Worm (Caenorhabditis elegans) whole organism, L4 larva: ENCODE measurements around the gene sri-50.

ENCODE experiments used
- F26F4.8 ChIP-seq: fragments of 200-800 bp; sonication (Bioruptor generic); conservative IDR thresholded peaks from 2 replicates; pipeline ENCODE4 v1.3.6; 2022; ENCODE audit warnings: missing genetic modification characterization, missing compliant biosample characterization
- F49E8.2 ChIP-seq: sonication (generic microtip); optimal IDR thresholded peaks from 2 replicates; lab custom pipeline; 2016; ENCODE audit warnings: missing compliant biosample characterization, mild to moderate bottlenecking, missing genetic modification characterization, borderline replicate concordance
- T20F7.1 ChIP-seq: fragments of 200-800 bp; sonication (Bioruptor generic); optimal IDR thresholded peaks from 2 replicates; lab custom pipeline; 2018; ENCODE audit warnings: mild to moderate bottlenecking, missing genetic modification characterization, missing compliant biosample characterization
- T26A8.4 ChIP-seq: fragments of 200-800 bp; sonication (Bioruptor generic); IDR thresholded peaks from 2 replicates; pipeline ENCODE4 v1.3.6; 2022; ENCODE audit warnings: missing genetic modification characterization, missing compliant biosample characterization
- Y105C5A.15 ChIP-seq: fragments of 200-800 bp; sonication (Bioruptor generic); IDR thresholded peaks from 2 replicates; pipeline ENCODE4 v1.3.6; 2022; ENCODE audit warnings: missing genetic modification characterization, missing compliant biosample characterization
- Y48G9A.11 ChIP-seq: fragments of 200-800 bp; sonication (Bioruptor generic); IDR thresholded peaks from 2 replicates; pipeline ENCODE4 v1.3.6; 2022; ENCODE audit warnings: missing genetic modification reagents, missing genetic modification characterization, missing compliant biosample characterization
- Y75B8A.6 ChIP-seq: fragments of 200-800 bp; sonication (Bioruptor generic); IDR thresholded peaks from 2 replicates; pipeline ENCODE4 v1.3.6; 2022; ENCODE audit warnings: missing genetic modification reagents, missing genetic modification characterization, missing compliant biosample characterization
- ama-1 ChIP-seq: fragments of 150-350 bp; optimal IDR thresholded peaks from 2 replicates; lab custom pipeline; 2014; ENCODE audit warnings: inconsistent platforms, mixed read lengths
- arid-1 ChIP-seq: fragments of 200-800 bp; sonication (Bioruptor generic); conservative IDR thresholded peaks from 2 replicates; pipeline ENCODE4 v1.3.6; 2022; ENCODE audit warnings: missing genetic modification reagents, missing genetic modification characterization, missing compliant biosample characterization
- ceh-20 ChIP-seq: fragments of 200-800 bp; sonication (Bioruptor generic); IDR thresholded peaks from 2 replicates; pipeline ENCODE4 v1.3.6; 2022; ENCODE audit warnings: missing genetic modification reagents, missing genetic modification characterization, missing compliant biosample characterization
- ceh-28 ChIP-seq: fragments of 150-350 bp; optimal IDR thresholded peaks from 2 replicates; lab custom pipeline; 2014; ENCODE audit warnings: missing biosample characterization, missing genetic modification reagents, missing genetic modification characterization
- cey-2 ChIP-seq: sonication (generic microtip); optimal IDR thresholded peaks from 3 replicates; lab custom pipeline; 2017; ENCODE audit warnings: missing genetic modification characterization, mild to moderate bottlenecking, missing compliant biosample characterization, antibody characterized with exemption, borderline replicate concordance; ENCODE audit not compliant: insufficient read depth
- daf-16 ChIP-seq, 3 experiments: sonication (generic microtip); optimal IDR thresholded peaks; 2 replicates each; lab custom pipeline; 2016 to 2017; ENCODE audit warnings: missing genetic modification characterization in 3 of 3, missing genetic modification reagents in 3 of 3, mild to moderate bottlenecking in 2 of 3, missing compliant biosample characterization in 2 of 3, missing biosample characterization in 1 of 3, moderate library complexity in 1 of 3
- dpl-1 ChIP-seq: fragments of 150-350 bp; optimal IDR thresholded peaks from 2 replicates; lab custom pipeline; 2014; ENCODE audit warnings: missing biosample characterization, missing genetic modification reagents, missing genetic modification characterization
- duxl-1 ChIP-seq: sonication (generic microtip); optimal IDR thresholded peaks from 2 replicates; lab custom pipeline; 2016; ENCODE audit warnings: mild to moderate bottlenecking, missing genetic modification characterization, moderate library complexity, missing compliant biosample characterization; ENCODE audit not compliant: poor library complexity
- dve-1 ChIP-seq: sonication (generic microtip); optimal IDR thresholded peaks from 2 replicates; lab custom pipeline; 2017; ENCODE audit warnings: antibody characterized with exemption, mild to moderate bottlenecking, missing genetic modification characterization, missing compliant biosample characterization; ENCODE audit not compliant: insufficient read depth
- fos-1 ChIP-seq: fragments of 150-350 bp; optimal IDR thresholded peaks from 2 replicates; lab custom pipeline; 2014; ENCODE audit warnings: missing biosample characterization, missing genetic modification characterization
- gei-8 ChIP-seq: fragments of 200-800 bp; sonication (Bioruptor generic); optimal IDR thresholded peaks from 2 replicates; lab custom pipeline; 2018; ENCODE audit warnings: mild to moderate bottlenecking, missing genetic modification characterization, missing compliant biosample characterization
- hif-1 ChIP-seq, 2 experiments: sonication (generic microtip); optimal IDR thresholded peaks; 2 replicates each; lab custom pipeline; 2016 to 2017; ENCODE audit warnings: missing compliant biosample characterization in 2 of 2, missing genetic modification characterization in 2 of 2, missing genetic modification reagents in 2 of 2, missing genotype in 2 of 2, mild to moderate bottlenecking in 1 of 2
- hlh-30 ChIP-seq: sonication (generic microtip); optimal IDR thresholded peaks from 2 replicates; lab custom pipeline; 2017; ENCODE audit warnings: antibody characterized with exemption, mild to moderate bottlenecking, missing genetic modification characterization, missing compliant biosample characterization; ENCODE audit not compliant: insufficient read depth
- hmg-1.1 ChIP-seq: fragments of 200-800 bp; sonication (Bioruptor generic); IDR thresholded peaks from 2 replicates; pipeline ENCODE4 v1.3.6; 2022; ENCODE audit warnings: missing genetic modification reagents, missing genetic modification characterization, missing compliant biosample characterization
- jun-1 ChIP-seq: fragments of 150-350 bp; optimal IDR thresholded peaks from 2 replicates; lab custom pipeline; 2014; ENCODE audit warnings: missing biosample characterization, missing genetic modification reagents, missing genetic modification characterization
- lim-7 ChIP-seq: fragments of 200-800 bp; sonication (Bioruptor generic); IDR thresholded peaks from 2 replicates; pipeline ENCODE4 v1.3.6; 2022; ENCODE audit warnings: missing genetic modification characterization, missing compliant biosample characterization
- lin-1 ChIP-seq: fragments of 200-800 bp; sonication (Bioruptor generic); IDR thresholded peaks from 2 replicates; pipeline ENCODE4 v1.3.6; 2022; ENCODE audit warnings: missing genetic modification reagents, missing genetic modification characterization, missing compliant biosample characterization
- lin-13 ChIP-seq: fragments of 150-350 bp; optimal IDR thresholded peaks from 2 replicates; lab custom pipeline; 2014; ENCODE audit warnings: missing biosample characterization, missing genetic modification reagents, missing genetic modification characterization
- lin-15B ChIP-seq: fragments of 150-350 bp; sonication (generic microtip); optimal IDR thresholded peaks from 3 replicates; lab custom pipeline; 2014; ENCODE audit warnings: missing biosample characterization, missing genetic modification characterization
- lin-39 ChIP-seq: fragments of 150-350 bp; optimal IDR thresholded peaks from 2 replicates; lab custom pipeline; 2014; ENCODE audit warnings: missing biosample characterization, missing genetic modification reagents, missing genetic modification characterization
- madf-9 ChIP-seq: fragments of 200-800 bp; sonication (Bioruptor generic); conservative IDR thresholded peaks from 2 replicates; pipeline ENCODE4 v1.3.6; 2022; ENCODE audit warnings: missing genetic modification reagents, missing genetic modification characterization, missing compliant biosample characterization
- mdl-1 ChIP-seq, 2 experiments: fragments of 150-350 bp in 1 of 2; sonication (generic microtip) in 1 of 2; optimal IDR thresholded peaks; 2 replicates each; lab custom pipeline; 2014 to 2017; ENCODE audit warnings: missing biosample characterization in 2 of 2, missing genetic modification characterization in 2 of 2
- mep-1 ChIP-seq: fragments of 150-350 bp; sonication (generic microtip); optimal IDR thresholded peaks from 3 replicates; lab custom pipeline; 2014; ENCODE audit warnings: missing biosample characterization, missing genetic modification characterization
- mes-2 ChIP-seq: sonication (generic microtip); optimal IDR thresholded peaks from 2 replicates; lab custom pipeline; 2016; ENCODE audit warnings: missing genotype, mild to moderate bottlenecking, missing genetic modification characterization, missing compliant biosample characterization; ENCODE audit not compliant: poor library complexity, severe bottlenecking
- mxl-2 ChIP-seq: fragments of 200-800 bp; sonication (Bioruptor generic); conservative IDR thresholded peaks from 2 replicates; pipeline ENCODE4 v1.3.6; 2022; ENCODE audit warnings: missing genetic modification reagents, missing genetic modification characterization, missing compliant biosample characterization
- mxl-3 ChIP-seq: fragments of 200-800 bp; sonication (Bioruptor generic); optimal IDR thresholded peaks from 2 replicates; lab custom pipeline; 2018; ENCODE audit warnings: mild to moderate bottlenecking, missing genetic modification characterization, missing compliant biosample characterization
- nhr-10 ChIP-seq: fragments of 150-350 bp; optimal IDR thresholded peaks from 2 replicates; lab custom pipeline; 2014; ENCODE audit warnings: missing biosample characterization, missing genetic modification characterization
- nhr-11 ChIP-seq: fragments of 150-350 bp; optimal IDR thresholded peaks from 2 replicates; lab custom pipeline; 2014; ENCODE audit warnings: missing biosample characterization, missing genetic modification characterization
- nhr-41 ChIP-seq: fragments of 200-800 bp; sonication (Bioruptor generic); IDR thresholded peaks from 2 replicates; pipeline ENCODE4 v1.3.6; 2022; ENCODE audit warnings: missing genetic modification reagents, missing genetic modification characterization, missing compliant biosample characterization
- nhr-77 ChIP-seq: fragments of 150-350 bp; optimal IDR thresholded peaks from 2 replicates; lab custom pipeline; 2014; ENCODE audit warnings: missing biosample characterization, missing genetic modification characterization
- php-3 ChIP-seq: fragments of 200-800 bp; sonication (Bioruptor generic); IDR thresholded peaks from 2 replicates; pipeline ENCODE4 v1.3.6; 2022; ENCODE audit warnings: missing genetic modification reagents, missing genetic modification characterization, missing compliant biosample characterization
- rbr-2 ChIP-seq: sonication (generic microtip); optimal IDR thresholded peaks from 2 replicates; lab custom pipeline; 2016; ENCODE audit warnings: missing genotype, missing genetic modification characterization, missing compliant biosample characterization
- saeg-2 ChIP-seq: fragments of 200-800 bp; sonication (Bioruptor generic); IDR thresholded peaks from 2 replicates; pipeline ENCODE4 v1.3.6; 2022; ENCODE audit warnings: missing genetic modification reagents, missing genetic modification characterization, missing compliant biosample characterization
- snpc-4 ChIP-seq: fragments of 150-350 bp; optimal IDR thresholded peaks from 2 replicates; lab custom pipeline; 2014; ENCODE audit warnings: missing biosample characterization, missing genetic modification characterization
- tag-97 ChIP-seq: fragments of 200-800 bp; sonication (Bioruptor generic); IDR thresholded peaks from 2 replicates; pipeline ENCODE4 v1.3.6; 2022; ENCODE audit warnings: missing genetic modification characterization, missing compliant biosample characterization
- tra-1 ChIP-seq: fragments of 200-800 bp; sonication (Bioruptor generic); IDR thresholded peaks from 2 replicates; pipeline ENCODE4 v1.3.6; 2022; ENCODE audit warnings: missing genetic modification reagents, missing genetic modification characterization, missing compliant biosample characterization
- unc-62 ChIP-seq, 3 experiments: fragments of 150-350 bp in 1 of 3; sonication (generic microtip); optimal IDR thresholded peaks in 2 of 3; peaks in 1 of 3; 1 replicate in 1 of 3; 2 replicates in 2 of 3; lab custom pipeline; 2014 to 2017; ENCODE audit warnings: missing biosample characterization in 3 of 3, missing genetic modification characterization in 3 of 3, missing genetic modification reagents in 3 of 3, missing genotype in 1 of 3
- zag-1 ChIP-seq: fragments of 150-350 bp; optimal IDR thresholded peaks from 2 replicates; lab custom pipeline; 2014; ENCODE audit warnings: missing biosample characterization, missing genetic modification characterization
- zfp-2 ChIP-seq: sonication (generic microtip); optimal IDR thresholded peaks from 2 replicates; lab custom pipeline; 2016; ENCODE audit warnings: mild to moderate bottlenecking, missing genetic modification characterization, missing compliant biosample characterization
- zfp-3 ChIP-seq: fragments of 200-800 bp; sonication (Bioruptor generic); conservative IDR thresholded peaks from 2 replicates; pipeline ENCODE4 v1.3.6; 2022; ENCODE audit warnings: missing genetic modification reagents, missing genetic modification characterization, missing compliant biosample characterization
- ztf-11 ChIP-seq: fragments of 150-350 bp; optimal IDR thresholded peaks from 2 replicates; lab custom pipeline; 2014; ENCODE audit warnings: missing biosample characterization, missing genetic modification characterization

The sri-50 gene

ce11 chrII:3244758-3245157 is 41.2 kb downstream of the sri-50 start (continued):
- TF ChIP-seq Y105C5A.15 (GFP tag; lab: Robert Waterston, UW) (no peak), nhr-77 (tag; lab: Kevin White, UChicago) (peak; percentile 77), zfp-3 (GFP tag; lab: Robert Waterston, UW) (peak; percentile 62; the same call in 1 of the 2 replicates), F26F4.8 (no peak), Y48G9A.11 (no peak), lin-1 (GFP tag; lab: Robert Waterston, UW) (no peak), php-3 (peak; percentile 91), mep-1 (no peak), Y75B8A.6 (0 out of 2 replicates have a peak, but pooled peaks have one; percentile 52), fos-1 (tag; lab: Kevin White, UChicago) (peak; percentile 72), mdl-1 (tag; optimal IDR thresholded peaks at IDR 0.05; lab: Kevin White, UChicago) (no peak), tag-97 (no peak), mxl-3 (GFP tag; lab: Kevin White, UChicago) (no peak), mes-2 (tag; lab: Kevin White, UChicago) (no peak), zag-1 (tag; lab: Kevin White, UChicago) (no peak), dpl-1 (no peak), mxl-2 (GFP tag; lab: Robert Waterston, UW) (no peak), ama-1 (no peak), nhr-41 (GFP tag; lab: Robert Waterston, UW) (no peak)

ce11 chrII:3245836-3246235 is 42.3 kb downstream of the sri-50 start, which contains the start of gene C17F4.7:
Gene C17F4.7 (minus strand): TSS chrII:3246015.
- TF ChIP-seq nhr-10 (tag; lab: Kevin White, UChicago) (no peak), T20F7.1 (no peak), cey-2 (no peak), T26A8.4 (GFP tag; lab: Robert Waterston, UW) (no peak), lim-7 (GFP tag; lab: Robert Waterston, UW) (no peak), snpc-4 (no peak), unc-62 (GFP tag; optimal IDR thresholded peaks at IDR 0.05 in 1 of 2; lab: Kevin White, UChicago) (peak in 1 of 2 experiments; percentile 80), unc-62 (tag; optimal IDR thresholded peaks at IDR 0.05; lab: Kevin White, UChicago) (no peak), Y48G9A.11 (no peak), hlh-30 (tag; lab: Kevin White, UChicago) (peak; percentile 2), nhr-11 (no peak), lin-39 (tag; lab: Kevin White, UChicago) (no peak), jun-1 (tag; lab: Kevin White, UChicago) (peak; percentile 12), tag-97 (no peak), arid-1 (no peak), lin-15B (tag; lab: Kevin White, UChicago) (no peak), gei-8 (GFP tag; lab: Kevin White, UChicago) (no peak), saeg-2 (GFP tag; lab: Robert Waterston, UW) (no peak), zfp-2 (no peak), ceh-28 (tag; lab: Kevin White, UChicago) (no peak), nhr-77 (tag; lab: Kevin White, UChicago) (peak; percentile 65), ztf-11 (tag; lab: Kevin White, UChicago) (no peak), dve-1 (tag; lab: Kevin White, UChicago) (peak; percentile 87), duxl-1 (no peak), lin-13 (GFP tag; lab: Kevin White, UChicago) (no peak), tra-1 (peak; percentile 66; the same call in 1 of the 2 replicates), daf-16 (GFP tag; optimal IDR thresholded peaks at IDR 0.05; lab: Kevin White, UChicago) (no peak), daf-16 (tag; optimal IDR thresholded peaks at IDR 0.05; lab: Kevin White, UChicago) (peak; percentile 77), hmg-1.1 (GFP tag; lab: Robert Waterston, UW) (no peak), php-3 (peak; percentile 96), madf-9 (no peak), mxl-3 (GFP tag; lab: Kevin White, UChicago) (peak; percentile 62), ceh-20 (GFP tag; lab: Robert Waterston, UW) (no peak), rbr-2 (tag; lab: Kevin White, UChicago) (no peak), hif-1 (tag; optimal IDR thresholded peaks at IDR 0.05; lab: Kevin White, UChicago) (no peak), lin-1 (GFP tag; lab: Robert Waterston, UW) (peak; percentile 77; the same call in 1 of the 2 replicates), F49E8.2 (tag; lab: Kevin White, UChicago) (no peak)
